Fruit fly (Drosophila melanogaster) whole organism, wandering third instar larva: Measurements from ENCODE around the gene CkIIalpha-i3.

Experiments used
- Abd-B ChIP-seq: fragments of >200 bp; optimal IDR thresholded peaks from 2 replicates; lab custom pipeline; 2017; ENCODE audit warnings: missing biosample characterization, missing genetic modification characterization
- CG32264 ChIP-seq: fragments of 200-800 bp; sonication (Bioruptor generic); optimal IDR thresholded peaks from 2 replicates; lab custom pipeline; 2016; ENCODE audit warnings: missing biosample characterization, missing genetic modification characterization
- CG9705 ChIP-seq: fragments of 200-800 bp; sonication (Bioruptor generic); optimal IDR thresholded peaks from 2 replicates; lab custom pipeline; 2018; ENCODE audit warnings: missing biosample characterization, mild to moderate bottlenecking, missing genetic modification characterization
- CrebA ChIP-seq: fragments of 200-800 bp; sonication (Bioruptor generic); optimal IDR thresholded peaks from 2 replicates; lab custom pipeline; 2016; ENCODE audit warnings: missing biosample characterization, mild to moderate bottlenecking, missing genetic modification characterization, borderline replicate concordance
- Dif ChIP-seq: fragments of 200-275, 200-300 bp; sonication (Bioruptor generic); optimal IDR thresholded peaks from 2 replicates; lab custom pipeline; 2018; ENCODE audit warnings: missing biosample characterization, missing genetic modification characterization; ENCODE audit not compliant: partially characterized antibody
- GATAd ChIP-seq: sonication (Bioruptor generic); optimal IDR thresholded peaks from 2 replicates; lab custom pipeline; 2016; ENCODE audit warnings: missing biosample characterization, missing genetic modification characterization
- HLH106 ChIP-seq: fragments of 200-800 bp; optimal IDR thresholded peaks from 3 replicates; lab custom pipeline; 2019; ENCODE audit warnings: missing biosample characterization, mild to moderate bottlenecking, missing genetic modification characterization, moderate library complexity
- Hnf4 ChIP-seq: fragments of 200-800 bp; sonication (Bioruptor generic); optimal IDR thresholded peaks from 2 replicates; lab custom pipeline; 2016; ENCODE audit warnings: missing biosample characterization, mild to moderate bottlenecking, missing genetic modification characterization
- Hr78 ChIP-seq: fragments of >200 bp; optimal IDR thresholded peaks from 2 replicates; lab custom pipeline; 2017; ENCODE audit warnings: missing biosample characterization, missing genetic modification characterization
- Hr83 ChIP-seq: fragments of 200-300 bp; sonication (Bioruptor generic); optimal IDR thresholded peaks from 2 replicates; lab custom pipeline; 2016; ENCODE audit warnings: missing biosample characterization, mild to moderate bottlenecking, missing genetic modification characterization, moderate library complexity; ENCODE audit not compliant: poor library complexity, severe bottlenecking
- Jra ChIP-seq: sonication (Bioruptor generic); optimal IDR thresholded peaks from 2 replicates; lab custom pipeline; 2016; ENCODE audit warnings: missing biosample characterization, missing genetic modification characterization
- Mio ChIP-seq: sonication (Bioruptor generic); optimal IDR thresholded peaks from 2 replicates; lab custom pipeline; 2016; ENCODE audit warnings: missing biosample characterization, missing genetic modification characterization
- Myc ChIP-seq: fragments of >200 bp; optimal IDR thresholded peaks from 2 replicates; lab custom pipeline; 2017
- N ChIP-seq: fragments of >200 bp; optimal IDR thresholded peaks from 2 replicates; lab custom pipeline; 2018; ENCODE audit warnings: missing biosample characterization, missing external identifiers, missing genetic modification characterization
- OdsH ChIP-seq: fragments of 200-800 bp; sonication (Bioruptor generic); optimal IDR thresholded peaks from 2 replicates; lab custom pipeline; 2016; ENCODE audit warnings: missing biosample characterization, mild to moderate bottlenecking, missing genetic modification characterization
- Rel ChIP-seq, 2 experiments: fragments of 200-800 bp; sonication (Bioruptor generic) in 1 of 2; optimal IDR thresholded peaks; 2 replicates in 1 of 2; 3 replicates in 1 of 2; lab custom pipeline; 2016 to 2019; ENCODE audit warnings: mild to moderate bottlenecking in 2 of 2, missing biosample characterization in 2 of 2, missing genetic modification characterization in 2 of 2, moderate library complexity in 1 of 2
- Sp1 ChIP-seq: fragments of 200-800 bp; sonication (Bioruptor generic); optimal IDR thresholded peaks from 3 replicates; lab custom pipeline; 2019; ENCODE audit warnings: missing biosample characterization, mild to moderate bottlenecking, missing genetic modification characterization, moderate library complexity
- Vsx2 ChIP-seq: fragments of 200-300, 225-300 bp; sonication (Bioruptor generic); optimal IDR thresholded peaks from 2 replicates; lab custom pipeline; 2018; ENCODE audit warnings: missing biosample characterization, missing genetic modification characterization; ENCODE audit not compliant: partially characterized antibody
- br ChIP-seq: fragments of 200-800 bp; sonication (Bioruptor generic); optimal IDR thresholded peaks from 2 replicates; lab custom pipeline; 2016; ENCODE audit warnings: missing biosample characterization, missing genetic modification characterization
- brk ChIP-seq: fragments of 200-800 bp; sonication (Bioruptor generic); optimal IDR thresholded peaks from 2 replicates; lab custom pipeline; 2016; ENCODE audit warnings: missing biosample characterization, mild to moderate bottlenecking, missing genetic modification characterization
- dl ChIP-seq, 2 experiments: fragments of 175-275, 200-275 bp in 1 of 2; fragments of 200-275 bp in 1 of 2; sonication (Bioruptor generic); optimal IDR thresholded peaks; lab custom pipeline; 2018; ENCODE audit warnings: mild to moderate bottlenecking in 2 of 2, missing biosample characterization in 2 of 2, missing genetic modification characterization in 2 of 2, moderate library complexity in 2 of 2; ENCODE audit not compliant: partially characterized antibody in 2 of 2, insufficient read depth in 1 of 2
- dsf ChIP-seq: sonication (Bioruptor generic); optimal IDR thresholded peaks from 2 replicates; lab custom pipeline; 2016; ENCODE audit warnings: missing biosample characterization, missing genetic modification characterization, borderline replicate concordance
- ey ChIP-seq: fragments of 200-800 bp; sonication (Bioruptor generic); optimal IDR thresholded peaks from 2 replicates; lab custom pipeline; 2016; ENCODE audit warnings: missing biosample characterization, missing genetic modification characterization
- foxo ChIP-seq, 2 experiments: fragments of 200-800 bp; sonication (Bioruptor generic); optimal IDR thresholded peaks; 2 replicates in 1 of 2; 3 replicates in 1 of 2; lab custom pipeline; 2016 to 2017; ENCODE audit warnings: missing biosample characterization in 2 of 2, missing genetic modification characterization in 2 of 2
- fru ChIP-seq: fragments of 200-800 bp; sonication (Bioruptor generic); optimal IDR thresholded peaks from 3 replicates; lab custom pipeline; 2016; ENCODE audit warnings: missing biosample characterization, mild to moderate bottlenecking, missing genetic modification characterization
- h ChIP-seq: fragments of 200-800 bp; sonication (Bioruptor generic); optimal IDR thresholded peaks from 3 replicates; lab custom pipeline; 2016; ENCODE audit warnings: missing biosample characterization, mild to moderate bottlenecking, missing genetic modification characterization
- jim ChIP-seq: fragments of 175-275, 200-325 bp; sonication (Bioruptor generic); optimal IDR thresholded peaks from 2 replicates; lab custom pipeline; 2016; ENCODE audit warnings: missing biosample characterization, mild to moderate bottlenecking, missing genetic modification characterization
- pan ChIP-seq: fragments of >200 bp; optimal IDR thresholded peaks from 2 replicates; lab custom pipeline; 2017
- psq ChIP-seq: fragments of 200-800 bp; sonication (Bioruptor generic); optimal IDR thresholded peaks from 3 replicates; lab custom pipeline; 2017; ENCODE audit warnings: missing biosample characterization, mild to moderate bottlenecking, missing genetic modification characterization, moderate library complexity
- rgr ChIP-seq: fragments of 200-800 bp; sonication (Bioruptor generic); optimal IDR thresholded peaks from 3 replicates; lab custom pipeline; 2016; ENCODE audit warnings: missing biosample characterization, mild to moderate bottlenecking, missing genetic modification characterization
- sv ChIP-seq: fragments of 200-800 bp; sonication (Bioruptor generic); optimal IDR thresholded peaks from 3 replicates; lab custom pipeline; 2016; ENCODE audit warnings: missing biosample characterization, missing genetic modification characterization
- usp ChIP-seq: fragments of >200 bp; optimal IDR thresholded peaks from 2 replicates; lab custom pipeline; 2017; ENCODE audit warnings: missing biosample characterization, missing genetic modification characterization
- woc ChIP-seq: sonication (Bioruptor generic); optimal IDR thresholded peaks from 2 replicates; lab custom pipeline; 2016; ENCODE audit warnings: missing biosample characterization, mild to moderate bottlenecking, missing genetic modification characterization

CkIIalpha-i3 gene

DNA sequence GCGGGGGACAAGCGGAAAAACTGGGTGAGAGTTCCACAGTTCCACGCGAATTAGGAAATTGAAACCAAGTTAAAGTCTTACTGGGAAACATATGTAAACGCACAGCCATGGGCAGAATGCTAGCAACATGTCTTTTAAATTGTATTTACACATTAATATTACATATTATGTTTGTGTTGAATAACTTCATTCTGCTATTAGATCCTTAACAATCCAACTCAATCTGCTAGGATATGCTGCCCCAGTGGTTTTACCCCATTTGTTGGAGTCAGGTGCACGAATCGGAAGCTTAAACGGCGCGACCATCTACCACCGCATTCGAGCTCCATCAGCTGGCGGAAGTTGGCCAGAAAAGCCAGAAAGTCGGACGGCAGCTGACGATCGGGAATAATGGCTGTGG, 46.0 kb upstream of the CkIIalpha-i3 start:
- TF ChIP-seq usp (GFP tag; lab: Kevin White, UChicago) (no peak), jim (GFP tag; lab: Kevin White, UChicago) (no peak), CG9705 (no peak), CrebA (GFP tag; lab: Kevin White, UChicago) (no peak), Mio (GFP tag; lab: Kevin White, UChicago) (no peak), pan (lab: Kevin White, UChicago) (no peak), HLH106 (tag; lab: Kevin White, UChicago) (no peak), Rel (GFP tag; optimal IDR thresholded peaks at IDR 0.05; lab: Kevin White, UChicago) (no peak), Rel (tag; optimal IDR thresholded peaks at IDR 0.05; lab: Kevin White, UChicago) (no peak), Hnf4 (GFP tag; lab: Kevin White, UChicago) (no peak), Hr78 (no peak), Jra (GFP tag; lab: Kevin White, UChicago) (no peak), dsf (GFP tag; lab: Kevin White, UChicago) (no peak), dl (GFP tag; optimal IDR thresholded peaks at IDR 0.05; lab: Kevin White, UChicago; ENCODE audit: insufficient read depth in 1 of 2, partially characterized antibody in 2 of 2) (no peak), Dif (GFP tag; lab: Kevin White, UChicago) (no peak), sv (no peak), N (GFP tag; lab: Kevin White, UChicago) (no peak), psq (GFP tag; lab: Kevin White, UChicago) (no peak), Abd-B (GFP tag; lab: Kevin White, UChicago) (no peak)

DNA sequence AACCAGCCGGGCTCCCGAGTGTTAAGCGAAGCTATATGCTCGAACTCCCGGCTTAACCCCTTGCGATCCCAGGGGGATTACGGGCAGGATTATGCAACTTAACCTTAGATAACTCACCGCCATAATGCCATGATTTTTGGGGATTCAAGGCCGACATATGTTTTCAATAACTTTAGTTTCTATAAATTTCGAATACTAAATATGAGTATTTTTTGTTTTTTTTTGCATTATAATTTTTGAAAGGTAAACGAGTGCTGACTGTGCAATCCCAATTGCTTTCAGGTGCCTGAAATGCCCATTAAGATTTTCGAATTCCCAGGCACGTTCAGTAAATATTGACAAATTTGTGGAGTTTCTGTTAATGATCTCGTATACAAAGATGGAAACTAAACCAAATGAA, 44.9 kb upstream of the CkIIalpha-i3 start, which contains the start of gene hng3:
Gene hng3 (minus strand): TSS at position 231 of the 400 bp plus-strand sequence.
- TF ChIP-seq fru (no peak), OdsH (GFP tag; lab: Kevin White, UChicago) (no peak), br (GFP tag; lab: Kevin White, UChicago) (no peak), pan (lab: Kevin White, UChicago) (no peak), N (GFP tag; lab: Kevin White, UChicago) (no peak), brk (GFP tag; lab: Kevin White, UChicago) (no peak), Hnf4 (GFP tag; lab: Kevin White, UChicago) (no peak), CrebA (GFP tag; lab: Kevin White, UChicago) (no peak), Hr78 (no peak), woc (GFP tag; lab: Kevin White, UChicago) (no peak), dl (GFP tag; optimal IDR thresholded peaks at IDR 0.05; lab: Kevin White, UChicago; ENCODE audit: insufficient read depth in 1 of 2, partially characterized antibody in 2 of 2) (no peak), GATAd (no peak), usp (GFP tag; lab: Kevin White, UChicago) (no peak), Hr83 (GFP tag; lab: Kevin White, UChicago) (no peak), HLH106 (tag; lab: Kevin White, UChicago) (no peak), Dif (GFP tag; lab: Kevin White, UChicago) (no peak), jim (GFP tag; lab: Kevin White, UChicago) (no peak), Myc (lab: Kevin White, UChicago) (no peak), Sp1 (no peak)

dm6 chr3L:754612-755011, 44.2 kb upstream of the CkIIalpha-i3 start:
- TF ChIP-seq h (GFP tag; lab: Kevin White, UChicago) (peak; percentile 31), Hr78 (no peak), dsf (GFP tag; lab: Kevin White, UChicago) (no peak), fru (peak; percentile 3), CG32264 (GFP tag; lab: Kevin White, UChicago) (no peak), Hnf4 (GFP tag; lab: Kevin White, UChicago) (peak; percentile 12), Vsx2 (no peak), Rel (GFP tag; optimal IDR thresholded peaks at IDR 0.05; lab: Kevin White, UChicago) (no peak), Rel (tag; optimal IDR thresholded peaks at IDR 0.05; lab: Kevin White, UChicago) (no peak), woc (GFP tag; lab: Kevin White, UChicago) (no peak), sv (no peak), pan (lab: Kevin White, UChicago) (no peak), brk (GFP tag; lab: Kevin White, UChicago) (no peak), foxo (GFP tag; optimal IDR thresholded peaks at IDR 0.05; lab: Kevin White, UChicago) (peak in 1 of 2 experiments; percentile 17), rgr (peak; percentile 1), ey (peak; percentile 4)
